Fruit fly (Drosophila melanogaster): ENCODE measurements around the gene CG31495.

Gene CG31495

DNA sequence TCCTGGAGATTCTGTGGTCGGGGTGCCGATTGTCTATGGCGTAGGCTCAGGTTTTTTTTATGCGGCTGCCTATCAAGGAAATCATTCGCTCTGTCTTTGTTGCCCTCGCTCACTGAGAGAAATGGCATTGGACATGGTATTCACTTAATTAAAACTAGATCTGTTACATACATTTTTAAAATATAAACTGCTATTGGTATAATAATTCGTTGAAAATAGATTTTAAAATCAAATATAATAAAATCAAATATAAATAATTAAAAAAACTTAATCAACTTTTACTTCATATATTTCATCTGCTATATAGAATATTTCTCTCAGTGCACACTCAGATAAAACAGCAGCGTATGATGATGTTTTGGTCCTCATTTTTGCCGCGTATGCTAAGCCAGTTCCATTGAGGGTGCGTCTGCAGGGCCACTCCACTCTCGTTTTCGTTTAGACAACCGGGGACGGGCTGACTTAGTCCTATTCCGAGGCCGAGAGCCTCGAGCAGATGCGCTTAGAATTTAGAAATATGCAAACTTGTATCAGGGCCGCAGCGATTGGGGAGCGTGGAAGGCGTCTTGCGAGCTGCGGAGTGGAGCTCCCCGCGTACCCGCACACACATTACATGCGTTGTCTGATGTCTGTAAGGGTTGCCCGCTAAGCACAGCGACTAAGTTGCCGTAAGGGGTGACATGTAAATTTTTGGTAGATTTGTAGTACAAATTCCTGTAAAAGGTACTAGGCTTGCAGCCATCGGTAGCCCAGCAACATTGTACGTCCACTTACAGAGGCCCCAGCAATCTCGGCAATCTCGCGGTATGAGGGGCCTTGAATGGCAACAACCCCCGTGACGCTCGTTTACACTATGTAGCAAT, 39.9 kb downstream of the CG31495 start:
- TF ChIP-seq CG8301 (tag; optimal IDR thresholded peaks at IDR 0.05) (peak; percentile 7), fd96Ca (GFP tag; IDR thresholded peaks at IDR 0.05) (no peak), Pif1B (GFP tag; optimal IDR thresholded peaks at IDR 0.05) (no peak), Snoo (tag; optimal IDR thresholded peaks at IDR 0.05) (peak; percentile 7), CG4496 (GFP tag; IDR thresholded peaks at IDR 0.05) (no peak), CG8159 (tag; optimal IDR thresholded peaks at IDR 0.05) (peak; percentile 65), EcR (GFP tag; optimal IDR thresholded peaks at IDR 0.05) (no peak), CG17806 (tag; optimal IDR thresholded peaks at IDR 0.05) (peak; percentile 48), CG15710 (tag; optimal IDR thresholded peaks at IDR 0.05) (peak; percentile 40), CG14655 (GFP tag; optimal IDR thresholded peaks at IDR 0.05) (peak; percentile 46), Pif1A (GFP tag; optimal IDR thresholded peaks at IDR 0.05) (no peak), CG9948 (tag; optimal IDR thresholded peaks at IDR 0.05) (peak; percentile 46), CG34367 (tag; optimal IDR thresholded peaks at IDR 0.05) (no peak), CG12605 (GFP tag; IDR thresholded peaks at IDR 0.05) (no peak)

DNA sequence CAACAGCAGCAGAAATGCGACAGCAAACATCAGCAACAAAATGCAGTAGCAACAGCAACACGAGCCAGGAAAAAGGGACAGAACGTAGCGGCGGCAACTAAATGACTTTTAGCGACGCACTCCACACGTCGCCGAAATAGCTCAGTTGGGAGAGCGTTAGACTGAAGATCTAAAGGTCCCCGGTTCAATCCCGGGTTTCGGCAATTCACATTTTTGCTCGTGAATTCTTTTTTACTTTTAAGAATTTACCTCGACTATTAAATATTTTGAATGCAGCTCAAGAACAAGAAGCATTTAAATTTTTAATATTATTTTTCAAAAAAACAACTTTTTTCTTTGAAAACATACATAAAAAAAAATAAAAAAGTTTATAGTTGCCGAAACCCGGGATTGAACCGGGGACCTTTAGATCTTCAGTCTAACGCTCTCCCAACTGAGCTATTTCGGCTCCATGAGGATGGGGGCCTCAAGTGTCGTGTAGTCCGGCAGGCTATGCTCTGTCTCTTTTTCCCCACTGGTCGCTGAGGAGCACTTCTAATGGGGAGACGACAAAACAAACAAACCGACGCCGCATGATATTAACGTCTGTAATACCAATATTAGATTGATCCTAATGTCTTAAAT, 41.8 kb downstream of the CG31495 start:
- TF ChIP-seq CG8159 (tag; optimal IDR thresholded peaks at IDR 0.05) (no peak), gl (tag; optimal IDR thresholded peaks at IDR 0.05) (no peak)

DNA sequence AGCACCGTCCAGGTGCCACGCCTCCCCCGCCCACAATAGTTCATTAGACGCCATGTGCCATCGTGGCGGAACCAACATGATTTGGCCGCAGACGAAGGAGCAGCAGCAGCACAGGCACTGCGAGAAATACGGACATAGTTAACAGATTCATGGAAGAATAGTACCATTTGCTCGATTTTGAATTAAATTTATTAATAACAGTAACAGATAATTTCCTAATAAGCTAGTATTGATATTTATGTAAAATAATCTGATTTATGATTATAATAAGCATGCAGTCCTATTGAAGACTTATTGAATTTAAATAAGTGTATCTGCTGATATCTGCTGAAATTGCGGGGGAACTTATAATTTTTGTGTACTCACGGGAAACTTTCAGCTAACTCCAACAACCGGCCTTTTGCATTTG, 42.5 kb downstream of the CG31495 start:
- TF ChIP-seq gl (tag; optimal IDR thresholded peaks at IDR 0.05) (no peak), CG4496 (GFP tag; IDR thresholded peaks at IDR 0.05) (peak; percentile 70; the same call in 2 of the 3 replicates), Snoo (tag; optimal IDR thresholded peaks at IDR 0.05) (no peak), CG9948 (tag; optimal IDR thresholded peaks at IDR 0.05) (no peak), rn (GFP tag; IDR thresholded peaks at IDR 0.05) (0 out of 2 replicates have a peak, but pooled peaks have one; percentile 15), Pif1B (GFP tag; optimal IDR thresholded peaks at IDR 0.05) (peak; percentile 12), D1 (tag; optimal IDR thresholded peaks at IDR 0.05) (no peak), Pif1A (GFP tag; optimal IDR thresholded peaks at IDR 0.05) (peak; percentile 41), CG13204 (GFP tag; optimal IDR thresholded peaks at IDR 0.05) (no peak), Ets98B (GFP tag; IDR thresholded peaks at IDR 0.05) (peak; percentile 49; the same call in 1 of the 2 replicates), CG32121 (GFP tag; IDR thresholded peaks at IDR 0.05) (peak; percentile 52), CG15710 (tag; optimal IDR thresholded peaks at IDR 0.05) (no peak), CG12605 (GFP tag; IDR thresholded peaks at IDR 0.05) (no peak), CG8301 (tag; optimal IDR thresholded peaks at IDR 0.05) (peak; percentile 85), fd96Ca (GFP tag; IDR thresholded peaks at IDR 0.05) (peak; percentile 67; the same call in 2 of the 3 replicates), CG8159 (tag; optimal IDR thresholded peaks at IDR 0.05) (no peak), CG10348 (GFP tag; IDR thresholded peaks at IDR 0.05) (no peak), EcR (GFP tag; optimal IDR thresholded peaks at IDR 0.05) (no peak), CG17806 (tag; optimal IDR thresholded peaks at IDR 0.05) (no peak), CG34367 (tag; optimal IDR thresholded peaks at IDR 0.05) (no peak), CG14655 (GFP tag; optimal IDR thresholded peaks at IDR 0.05) (peak; percentile 88)

DNA sequence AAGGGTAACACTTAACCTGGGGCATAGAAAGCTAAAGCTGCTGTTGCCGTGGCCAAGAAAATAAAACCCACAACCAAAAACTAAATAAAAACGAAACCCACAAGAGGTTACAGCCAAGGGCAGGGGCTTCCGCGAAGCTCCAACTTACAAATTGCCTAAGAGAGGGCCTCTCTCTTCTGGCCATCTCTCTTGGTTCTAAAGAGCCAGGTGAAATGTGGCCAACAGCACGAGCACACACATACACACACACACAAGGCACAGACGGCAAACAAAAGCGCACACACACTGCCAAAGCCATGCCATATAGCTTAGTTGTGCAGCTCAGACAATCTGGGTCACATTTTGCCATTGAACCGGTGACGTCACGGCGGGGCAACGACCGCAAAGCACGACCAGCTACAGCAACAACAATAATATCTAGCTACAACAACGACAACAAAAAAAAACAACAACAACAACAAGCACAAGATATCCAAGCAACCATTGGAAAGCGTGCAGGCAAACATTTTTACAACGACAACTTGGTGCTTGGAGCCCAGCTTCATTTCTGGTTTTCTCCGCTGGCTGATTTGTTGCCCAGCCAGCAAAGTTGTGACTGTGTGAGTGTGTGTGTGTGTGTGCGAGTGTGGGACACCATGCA, 43.0 kb downstream of the CG31495 start:
- TF ChIP-seq Ets98B (GFP tag; IDR thresholded peaks at IDR 0.05) (no peak), CG12605 (GFP tag; IDR thresholded peaks at IDR 0.05) (no peak), EcR (GFP tag; optimal IDR thresholded peaks at IDR 0.05) (peak; percentile 97)

DNA sequence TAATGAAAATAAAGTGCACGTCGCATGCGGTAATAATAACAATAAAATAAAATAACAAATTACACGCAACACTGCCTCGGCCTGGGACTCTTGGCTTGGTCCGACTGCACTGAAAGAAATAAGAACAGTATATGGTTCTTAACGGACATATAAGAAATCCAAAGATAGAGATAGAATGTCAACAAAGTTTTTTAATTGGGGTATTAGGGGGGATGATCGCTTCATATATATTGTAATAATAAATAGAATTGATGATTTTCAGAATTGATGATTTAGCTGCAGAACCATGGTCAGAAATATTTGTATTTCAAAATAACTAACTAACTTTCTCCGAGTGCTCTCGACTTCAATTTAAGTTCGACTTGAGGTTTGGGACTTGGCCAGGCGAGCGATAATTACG, 43.7 kb downstream of the CG31495 start:
- TF ChIP-seq D1 (tag; optimal IDR thresholded peaks at IDR 0.05) (no peak), CG9948 (tag; optimal IDR thresholded peaks at IDR 0.05) (no peak), gl (tag; optimal IDR thresholded peaks at IDR 0.05) (no peak), rn (GFP tag; IDR thresholded peaks at IDR 0.05) (no peak), CG13204 (GFP tag; optimal IDR thresholded peaks at IDR 0.05) (no peak), CG32121 (GFP tag; IDR thresholded peaks at IDR 0.05) (peak; percentile 21; the same call in 1 of the 2 replicates), fd96Ca (GFP tag; IDR thresholded peaks at IDR 0.05) (no peak), CG34367 (tag; optimal IDR thresholded peaks at IDR 0.05) (no peak), CG15710 (tag; optimal IDR thresholded peaks at IDR 0.05) (no peak), Pif1B (GFP tag; optimal IDR thresholded peaks at IDR 0.05) (peak; percentile 67), Pif1A (GFP tag; optimal IDR thresholded peaks at IDR 0.05) (peak; percentile 51), EcR (GFP tag; optimal IDR thresholded peaks at IDR 0.05) (no peak), CG10348 (GFP tag; IDR thresholded peaks at IDR 0.05) (no peak), Snoo (tag; optimal IDR thresholded peaks at IDR 0.05) (peak; percentile 81), CG8159 (tag; optimal IDR thresholded peaks at IDR 0.05) (no peak), Ets98B (GFP tag; IDR thresholded peaks at IDR 0.05) (peak; percentile 75), CG17806 (tag; optimal IDR thresholded peaks at IDR 0.05) (peak; percentile 0), CG4496 (GFP tag; IDR thresholded peaks at IDR 0.05) (peak; percentile 59; the same call in 2 of the 3 replicates), CG12605 (GFP tag; IDR thresholded peaks at IDR 0.05) (no peak), CG14655 (GFP tag; optimal IDR thresholded peaks at IDR 0.05) (peak; percentile 92), CG8301 (tag; optimal IDR thresholded peaks at IDR 0.05) (peak; percentile 90)

Data from whole organism, pupa.